Worm (Caenorhabditis elegans): ENCODE data around the gene utx-1.

- TF ChIP-seq elt-3 (tag; optimal IDR thresholded peaks at IDR 0.05): no peak
- TF ChIP-seq mab-5 (tag; optimal IDR thresholded peaks at IDR 0.05): no peak
These were observed 42.8 kb downstream of the utx-1 start for ce11 chrX:8599725-8600124.

Measured in whole organism, mixed stage, embryonic.